Fruit fly (Drosophila melanogaster) whole organism, embryonic: ENCODE measurements around the gene Mlc1.

Experiments
- ATbp ChIP-seq: fragments of 200-800 bp; sonication (Bioruptor generic); optimal IDR thresholded peaks from 2 replicates; lab custom pipeline; 2017; ENCODE audit warnings: missing biosample characterization, mild to moderate bottlenecking, missing genetic modification characterization, missing genetic modification reagents
- Atf3 ChIP-seq: fragments of 200-800 bp; sonication (Bioruptor generic); optimal IDR thresholded peaks from 3 replicates; lab custom pipeline; 2016; ENCODE audit warnings: missing biosample characterization, missing genetic modification characterization
- B-H2 ChIP-seq: fragments of 200-800 bp; sonication (Bioruptor generic); optimal IDR thresholded peaks from 2 replicates; lab custom pipeline; 2018; ENCODE audit warnings: missing biosample characterization, mild to moderate bottlenecking, missing genetic modification characterization
- Bgb ChIP-seq: fragments of 200-800 bp; sonication (Bioruptor generic); IDR thresholded peaks from 2 replicates; pipeline ENCODE4 v1.3.6; 2022; ENCODE audit warnings: missing biosample characterization, missing genetic modification characterization; ENCODE audit not compliant: partially characterized antibody
- CG10147 ChIP-seq: fragments of 200-800 bp; sonication (Bioruptor generic); optimal IDR thresholded peaks from 2 replicates; lab custom pipeline; 2019; ENCODE audit warnings: missing biosample characterization, mild to moderate bottlenecking, missing genetic modification characterization, moderate library complexity
- CG12769 ChIP-seq: fragments of 200-800 bp; sonication (Bioruptor generic); optimal IDR thresholded peaks from 2 replicates; lab custom pipeline; 2019; ENCODE audit warnings: missing biosample characterization, mild to moderate bottlenecking, missing genetic modification characterization, moderate library complexity
- CG14050 ChIP-seq: fragments of 200-800 bp; sonication (Bioruptor generic); IDR thresholded peaks from 3 replicates; pipeline ENCODE4 v1.3.6; 2022; ENCODE audit warnings: missing biosample characterization, missing genetic modification characterization
- CG15514 ChIP-seq: fragments of 200-800 bp; sonication (Bioruptor generic); optimal IDR thresholded peaks from 3 replicates; lab custom pipeline; 2017; ENCODE audit warnings: missing biosample characterization, missing genetic modification characterization, mild to moderate bottlenecking, moderate library complexity, missing genetic modification reagents
- CG15601 ChIP-seq: fragments of 200-800 bp; sonication (Bioruptor generic); optimal IDR thresholded peaks from 3 replicates; lab custom pipeline; 2019; ENCODE audit warnings: missing biosample characterization, mild to moderate bottlenecking, missing genetic modification characterization, moderate library complexity
- CG15696 ChIP-seq: fragments of 200-800 bp; sonication (Bioruptor generic); optimal IDR thresholded peaks from 2 replicates; lab custom pipeline; 2019; ENCODE audit warnings: missing biosample characterization, mild to moderate bottlenecking, missing genetic modification characterization, moderate library complexity
- CG16779 ChIP-seq: fragments of 200-800 bp; sonication (Bioruptor generic); IDR thresholded peaks from 2 replicates; pipeline ENCODE4 v1.3.6; 2022; ENCODE audit warnings: missing biosample characterization, missing genetic modification characterization
- CG16813 ChIP-seq: fragments of 200-800 bp; sonication (Bioruptor generic); IDR thresholded peaks from 3 replicates; pipeline ENCODE4 v1.3.6; 2022; ENCODE audit warnings: missing biosample characterization, missing genetic modification characterization; ENCODE audit not compliant: partially characterized antibody
- CG16863 ChIP-seq: fragments of 200-800 bp; sonication (Bioruptor generic); optimal IDR thresholded peaks from 3 replicates; lab custom pipeline; 2016; ENCODE audit warnings: missing biosample characterization, missing genetic modification characterization
- CG17328 ChIP-seq: fragments of 200-800 bp; sonication (Bioruptor generic); IDR thresholded peaks from 2 replicates; pipeline ENCODE4 v1.3.6; 2022; ENCODE audit warnings: missing biosample characterization, missing genetic modification characterization
- CG17829 ChIP-seq: fragments of 200-800 bp; optimal IDR thresholded peaks from 2 replicates; lab custom pipeline; 2019; ENCODE audit warnings: missing biosample characterization, mild to moderate bottlenecking, missing genetic modification characterization, moderate library complexity
- CG17912 ChIP-seq: fragments of 200-800 bp; sonication (Bioruptor generic); optimal IDR thresholded peaks from 2 replicates; lab custom pipeline; 2018; ENCODE audit warnings: missing biosample characterization, mild to moderate bottlenecking, missing genetic modification characterization
- CG31224 ChIP-seq: fragments of 200-800 bp; sonication (Bioruptor generic); IDR thresholded peaks from 2 replicates; pipeline ENCODE4 v1.3.6; 2022; ENCODE audit warnings: missing biosample characterization, missing genetic modification characterization
- CG33557 ChIP-seq: fragments of 200-800 bp; sonication (Bioruptor generic); optimal IDR thresholded peaks from 2 replicates; lab custom pipeline; 2019; ENCODE audit warnings: missing biosample characterization, mild to moderate bottlenecking, missing genetic modification characterization, moderate library complexity
- CG34422 ChIP-seq: fragments of 200-800 bp; sonication (Bioruptor generic); IDR thresholded peaks from 3 replicates; pipeline ENCODE4 v1.3.6; 2022; ENCODE audit warnings: missing biosample characterization, missing genetic modification characterization
- CG3726 ChIP-seq: fragments of 200-800 bp; sonication (Bioruptor generic); IDR thresholded peaks from 3 replicates; pipeline ENCODE4, ENCODE4 v1.3.6; 2022; ENCODE audit warnings: missing biosample characterization, missing genetic modification characterization
- CG4424 ChIP-seq: fragments of 200-800 bp; sonication (Bioruptor generic); optimal IDR thresholded peaks from 3 replicates; lab custom pipeline; 2016; ENCODE audit warnings: missing biosample characterization, missing genetic modification characterization
- CG8924 ChIP-seq: fragments of 200-800 bp; optimal IDR thresholded peaks from 3 replicates; lab custom pipeline; 2019; ENCODE audit warnings: missing biosample characterization, mild to moderate bottlenecking, missing genetic modification characterization, moderate library complexity
- CG9817 ChIP-seq: fragments of 200-800 bp; sonication (Bioruptor generic); optimal IDR thresholded peaks from 2 replicates; lab custom pipeline; 2018; ENCODE audit warnings: missing biosample characterization, mild to moderate bottlenecking, missing genetic modification characterization, moderate library complexity
- Dip3 ChIP-seq: fragments of 200-800 bp; sonication (Bioruptor generic); optimal IDR thresholded peaks from 3 replicates; lab custom pipeline; 2016; ENCODE audit warnings: missing biosample characterization, missing genetic modification characterization
- Elba2 ChIP-seq: fragments of 200-800 bp; sonication (Bioruptor generic); optimal IDR thresholded peaks from 3 replicates; lab custom pipeline; 2016; ENCODE audit warnings: missing biosample characterization, missing genetic modification characterization
- Fer1 ChIP-seq: fragments of 200-800 bp; sonication (Bioruptor generic); optimal IDR thresholded peaks from 2 replicates; lab custom pipeline; 2017; ENCODE audit warnings: missing biosample characterization, mild to moderate bottlenecking, missing genetic modification characterization
- Hsf ChIP-seq: fragments of 200-800 bp; sonication (Bioruptor generic); optimal IDR thresholded peaks from 3 replicates; lab custom pipeline; 2016; ENCODE audit warnings: missing biosample characterization, missing genetic modification characterization
- MTF-1 ChIP-seq: fragments of 200-800 bp; sonication (Bioruptor generic); optimal IDR thresholded peaks from 2 replicates; lab custom pipeline; 2018; ENCODE audit warnings: missing biosample characterization, mild to moderate bottlenecking, missing genetic modification characterization, borderline replicate concordance
- Mes4 ChIP-seq: fragments of 200-800 bp; sonication (Bioruptor generic); optimal IDR thresholded peaks from 2 replicates; lab custom pipeline; 2016; ENCODE audit warnings: missing biosample characterization, missing genetic modification characterization
- Nf-YA ChIP-seq: fragments of 200-800 bp; sonication (Bioruptor generic); IDR thresholded peaks from 2 replicates; pipeline ENCODE4 v1.3.6; 2022; ENCODE audit warnings: missing biosample characterization, missing genetic modification characterization
- Nf-YC ChIP-seq: fragments of 200-800 bp; optimal IDR thresholded peaks from 3 replicates; lab custom pipeline; 2019; ENCODE audit warnings: missing biosample characterization, mild to moderate bottlenecking, missing genetic modification characterization, moderate library complexity
- Six4 ChIP-seq: fragments of 200-800 bp; sonication (Bioruptor generic); optimal IDR thresholded peaks from 2 replicates; lab custom pipeline; 2016; ENCODE audit warnings: missing biosample characterization, missing genetic modification characterization
- YL-1 ChIP-seq: fragments of 200-800 bp; sonication (Bioruptor generic); optimal IDR thresholded peaks from 3 replicates; lab custom pipeline; 2017; ENCODE audit warnings: missing biosample characterization, mild to moderate bottlenecking, missing genetic modification characterization
- ato ChIP-seq: fragments of 200-800 bp; sonication (Bioruptor generic); IDR thresholded peaks from 2 replicates; pipeline ENCODE4 v1.3.6; 2022; ENCODE audit warnings: missing biosample characterization, missing genetic modification characterization; ENCODE audit not compliant: partially characterized antibody
- bcd ChIP-seq: fragments of 200-800 bp; sonication (Bioruptor generic); optimal IDR thresholded peaks from 2 replicates; lab custom pipeline; 2017; ENCODE audit warnings: missing biosample characterization, mild to moderate bottlenecking, missing genetic modification characterization
- dmrt99B ChIP-seq: fragments of 200-800 bp; sonication (Bioruptor generic); optimal IDR thresholded peaks from 2 replicates; lab custom pipeline; 2018; ENCODE audit warnings: missing biosample characterization, mild to moderate bottlenecking, missing genetic modification characterization, moderate library complexity
- fd64A ChIP-seq: fragments of 200-800 bp; sonication (Bioruptor generic); optimal IDR thresholded peaks from 3 replicates; lab custom pipeline; 2018; ENCODE audit warnings: missing biosample characterization, mild to moderate bottlenecking, missing genetic modification characterization
- fu2 ChIP-seq: fragments of 200-800 bp; sonication (Bioruptor generic); optimal IDR thresholded peaks from 2 replicates; lab custom pipeline; 2016; ENCODE audit warnings: missing biosample characterization, missing genetic modification characterization
- grn ChIP-seq: fragments of 200-800 bp; sonication (Bioruptor generic); optimal IDR thresholded peaks from 3 replicates; lab custom pipeline; 2017; ENCODE audit warnings: missing biosample characterization, missing genetic modification characterization
- gro ChIP-seq: fragments of 200-800 bp; sonication (Bioruptor generic); optimal IDR thresholded peaks from 2 replicates; lab custom pipeline; 2016; ENCODE audit warnings: missing biosample characterization, missing genetic modification characterization
- hkb ChIP-seq, 2 experiments: fragments of 200-800 bp in 1 of 2; fragments of >200 bp in 1 of 2; sonication (Bioruptor generic) in 1 of 2; IDR thresholded peaks in 1 of 2; optimal IDR thresholded peaks in 1 of 2; 2 replicates each; pipeline versions ENCODE4 v1.3.6 to Lab custom; 2017 to 2022; ENCODE audit warnings: missing biosample characterization in 1 of 2, missing genetic modification characterization in 1 of 2
- ind ChIP-seq: fragments of 200-800 bp; sonication (Bioruptor generic); optimal IDR thresholded peaks from 3 replicates; lab custom pipeline; 2016; ENCODE audit warnings: missing biosample characterization, missing genetic modification characterization
- jigr1 ChIP-seq: fragments of 200-800 bp; sonication (Bioruptor generic); IDR thresholded peaks from 3 replicates; pipeline ENCODE4 v1.3.6; 2022; ENCODE audit warnings: missing biosample characterization, missing genetic modification characterization
- lilli ChIP-seq: fragments of 200-800 bp; sonication (Bioruptor generic); optimal IDR thresholded peaks from 3 replicates; lab custom pipeline; 2016; ENCODE audit warnings: missing biosample characterization, missing genetic modification characterization
- p53 ChIP-seq: fragments of 200-800 bp; sonication (Bioruptor generic); optimal IDR thresholded peaks from 2 replicates; lab custom pipeline; 2016; ENCODE audit warnings: missing biosample characterization, missing genetic modification characterization
- prd ChIP-seq, 3 experiments: fragments of >200 bp in 2 of 3; fragments of 200-800 bp in 1 of 3; sonication (Bioruptor generic) in 1 of 3; optimal IDR thresholded peaks in 2 of 3; IDR thresholded peaks in 1 of 3; 2 replicates in 2 of 3; 3 replicates in 1 of 3; pipeline versions ENCODE4 v1.3.6 to Lab custom; 2017 to 2022; ENCODE audit warnings: missing biosample characterization in 1 of 3, missing genetic modification characterization in 1 of 3
- sug ChIP-seq: fragments of 200-800 bp; optimal IDR thresholded peaks from 2 replicates; lab custom pipeline; 2019; ENCODE audit warnings: missing biosample characterization, mild to moderate bottlenecking, missing genetic modification characterization, moderate library complexity
- zfh2 ChIP-seq: fragments of 200-800 bp; sonication (Bioruptor generic); optimal IDR thresholded peaks from 2 replicates; lab custom pipeline; 2016; ENCODE audit warnings: missing biosample characterization, missing genetic modification characterization

Mlc1 gene

DNA sequence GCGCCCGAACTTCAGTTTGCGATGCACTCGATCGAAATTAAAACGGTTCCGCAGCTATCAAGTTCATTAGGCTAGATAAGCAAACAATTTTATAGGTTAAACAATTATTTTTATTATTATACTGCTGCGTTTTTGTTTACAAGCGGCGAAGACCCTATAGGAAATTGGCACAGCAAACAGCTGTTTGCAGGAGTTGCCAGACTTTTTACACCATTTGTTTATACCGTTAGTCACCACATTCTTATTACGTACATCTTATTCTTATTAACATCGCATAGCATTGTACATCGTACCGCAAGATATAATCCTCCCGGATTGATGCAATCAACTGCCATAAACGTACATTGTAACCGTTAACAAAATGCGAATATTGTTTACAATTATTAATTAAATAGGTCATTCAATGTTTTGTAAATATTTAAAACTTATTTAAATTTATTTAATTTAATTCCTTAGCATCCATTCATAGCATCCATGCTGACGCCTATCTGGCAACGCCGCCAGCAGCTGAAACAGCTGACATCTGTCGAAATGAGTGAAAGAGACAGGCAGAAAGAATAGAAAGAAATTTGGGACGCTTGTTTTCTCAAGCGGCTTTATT is 46.7 kb upstream of the Mlc1 start, which contains the start of the genes CROT and CG12877 (continued):
- TF ChIP-seq sug (tag; lab: Kevin White, UChicago) (peak; percentile 72), CG14050 (peak; percentile 42; the same call in 1 of the 3 replicates), dmrt99B (tag; lab: Kevin White, UChicago) (peak; percentile 78), MTF-1 (GFP tag; lab: Kevin White, UChicago) (no peak), CG16863 (peak; percentile 36), ATbp (peak; percentile 69), ind (GFP tag; lab: Kevin White, UChicago) (peak; percentile 86), CG15514 (GFP tag; lab: Kevin White, UChicago) (peak; percentile 54), Hsf (GFP tag; lab: Kevin White, UChicago) (peak; percentile 75), gro (GFP tag; lab: Kevin White, UChicago) (peak; percentile 17), CG17829 (tag; lab: Kevin White, UChicago) (peak; percentile 76), CG10147 (GFP tag; lab: Kevin White, UChicago) (peak; percentile 72), CG15696 (peak; percentile 83), ato (GFP tag; lab: Robert Waterston, UW) (no peak), zfh2 (GFP tag; lab: Kevin White, UChicago) (peak; percentile 72), bcd (peak; percentile 81), p53 (no peak), CG17912 (GFP tag; lab: Kevin White, UChicago) (peak; percentile 17), CG16813 (peak; percentile 31; the same call in 1 of the 3 replicates), CG12769 (tag; lab: Kevin White, UChicago) (peak; percentile 11), CG15601 (peak; percentile 72), CG8924 (peak; percentile 87), CG33557 (GFP tag; lab: Kevin White, UChicago) (peak; percentile 61), CG4424 (GFP tag; lab: Kevin White, UChicago) (peak; percentile 73), grn (GFP tag; lab: Kevin White, UChicago) (no peak), Bgb (GFP tag; lab: Robert Waterston, UW) (no peak), B-H2 (GFP tag; lab: Kevin White, UChicago) (peak; percentile 70), Fer1 (GFP tag; lab: Kevin White, UChicago) (peak; percentile 62), YL-1 (GFP tag; lab: Kevin White, UChicago) (peak; percentile 75), Elba2 (peak; percentile 100), Dip3 (GFP tag; lab: Kevin White, UChicago) (peak; percentile 56), Atf3 (peak; percentile 22), Nf-YC (tag; lab: Kevin White, UChicago) (peak; percentile 77), Six4 (GFP tag; lab: Kevin White, UChicago) (peak; percentile 60), fu2 (peak; percentile 15), CG3726 (GFP tag; lab: Robert Waterston, UW) (peak; percentile 23; the same call in 1 of the 3 replicates), jigr1 (GFP tag; lab: Robert Waterston, UW) (peak; percentile 68; the same call in 1 of the 3 replicates), CG9817 (tag; lab: Kevin White, UChicago) (peak; percentile 87), CG34422 (GFP tag; lab: Robert Waterston, UW) (peak; percentile 18), fd64A (GFP tag; lab: Kevin White, UChicago) (peak; percentile 6), Mes4 (GFP tag; lab: Kevin White, UChicago) (no peak), prd (optimal IDR thresholded peaks at IDR 0.05; lab: Kevin White, UChicago) (no peak), prd (GFP tag; IDR thresholded peaks at IDR 0.05; lab: Robert Waterston, UW) (peak; percentile 82; the same call in 2 of the 3 replicates), CG16779 (GFP tag; lab: Robert Waterston, UW) (no peak), CG31224 (GFP tag; lab: Robert Waterston, UW) (peak; percentile 66), lilli (GFP tag; lab: Kevin White, UChicago) (peak; percentile 86), hkb (optimal IDR thresholded peaks at IDR 0.05; lab: Kevin White, UChicago) (no peak), hkb (GFP tag; IDR thresholded peaks at IDR 0.05; lab: Robert Waterston, UW) (peak; percentile 72), Nf-YA (0 out of 2 replicates have a peak, but pooled peaks have one; percentile 60), CG17328 (GFP tag; lab: Robert Waterston, UW) (peak; percentile 77)
